Worm (Caenorhabditis elegans): ENCODE results near the gene Y39B6A.25.
A peak's percentile ranks its signal among the peaks of the same experiment; 100 is the strongest.

Y39B6A.25 gene

DNA sequence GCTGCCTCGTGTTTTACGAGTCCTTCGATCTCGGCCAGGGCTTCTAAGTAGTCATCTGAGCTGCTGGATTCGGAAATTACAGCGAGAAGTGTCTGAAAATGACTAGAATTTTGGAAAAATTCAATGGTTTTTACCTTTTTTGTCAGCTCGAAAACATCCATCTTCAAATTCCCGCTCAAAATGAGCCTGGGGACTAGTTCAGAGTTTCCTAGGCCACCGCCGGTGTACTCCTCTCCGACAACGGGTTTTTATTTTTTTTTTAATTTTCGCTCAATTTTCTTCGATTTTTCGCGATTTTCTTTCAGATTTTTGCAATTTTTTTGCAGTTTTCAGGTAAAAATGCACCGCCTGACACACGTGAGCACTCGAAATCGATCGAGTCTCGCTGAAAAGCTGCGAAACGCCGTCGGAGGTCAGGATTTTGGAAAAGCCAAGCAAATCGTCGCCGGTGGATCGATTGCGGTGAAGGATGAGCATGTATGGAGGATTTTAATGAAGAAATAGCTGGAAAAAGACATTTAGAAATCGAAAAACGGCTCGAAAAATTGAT lies 45.2 kb upstream of the Y39B6A.25 start, which contains the start of the genes mrps-35 and sws-1 (continued):
- TF ChIP-seq rpc-1 (optimal IDR thresholded peaks at IDR 0.05) (no peak), rpc-1 (tag; optimal IDR thresholded peaks at IDR 0.05) (no peak), F22D6.2 (tag; optimal IDR thresholded peaks at IDR 0.05) (peak; percentile 27), let-526 (GFP tag; IDR thresholded peaks at IDR 0.05) (0 out of 2 replicates have a peak, but pooled peaks have one; percentile 45), D2030.7 (GFP tag; IDR thresholded peaks at IDR 0.05) (peak; percentile 68), ztf-28 (GFP tag; IDR thresholded peaks at IDR 0.05) (no peak), somi-1 (GFP tag; optimal IDR thresholded peaks at IDR 0.05) (no peak), nhr-120 (GFP tag; IDR thresholded peaks at IDR 0.05) (no peak), pbrm-1 (GFP tag; IDR thresholded peaks at IDR 0.05) (peak; percentile 61; the same call in 1 of the 2 replicates), mxl-1 (tag; optimal IDR thresholded peaks at IDR 0.05) (no peak), dox-1 (GFP tag; IDR thresholded peaks at IDR 0.05) (peak; percentile 78), sptf-2 (GFP tag; optimal IDR thresholded peaks at IDR 0.05) (no peak), zim-3 (tag; optimal IDR thresholded peaks at IDR 0.05) (no peak), K12H6.12 (tag; optimal IDR thresholded peaks at IDR 0.05) (peak; percentile 89), ets-4 (GFP tag; optimal IDR thresholded peaks at IDR 0.05) (no peak), nfyb-1 (GFP tag; IDR thresholded peaks at IDR 0.05) (0 out of 2 replicates have a peak, but pooled peaks have one; percentile 54), mel-28 (tag; optimal IDR thresholded peaks at IDR 0.05; ENCODE audit: borderline replicate concordance) (no peak), lsl-1 (GFP tag; optimal IDR thresholded peaks at IDR 0.05) (peak; percentile 43), madf-10 (tag; optimal IDR thresholded peaks at IDR 0.05) (peak; percentile 37), C17E4.6 (GFP tag; IDR thresholded peaks at IDR 0.05) (no peak), chd-7 (tag; optimal IDR thresholded peaks at IDR 0.05) (no peak), hsf-1 (GFP tag; IDR thresholded peaks at IDR 0.05) (0 out of 2 replicates have a peak, but pooled peaks have one; percentile 42), Y53G8AR.9 (GFP tag; conservative IDR thresholded peaks at IDR 0.05) (no peak), unc-130 (GFP tag; optimal IDR thresholded peaks at IDR 0.05) (peak; percentile 58), athp-1 (tag; optimal IDR thresholded peaks at IDR 0.05) (peak; percentile 11), ceh-91 (GFP tag; IDR thresholded peaks at IDR 0.05) (peak; percentile 14; the same call in 1 of the 2 replicates), attf-5 (GFP tag; optimal IDR thresholded peaks at IDR 0.05) (no peak), aptf-2 (GFP tag; conservative IDR thresholded peaks at IDR 0.05) (peak; percentile 57; the same call in 1 of the 2 replicates), sea-2 (GFP tag; IDR thresholded peaks at IDR 0.05) (0 out of 2 replicates have a peak, but pooled peaks have one; percentile 16), unc-62 (GFP tag; optimal IDR thresholded peaks at IDR 0.05) (no peak), F49E8.2 (tag; optimal IDR thresholded peaks at IDR 0.05; ENCODE audit: insufficient read depth) (no peak), attf-3 (GFP tag; conservative IDR thresholded peaks at IDR 0.05) (peak; percentile 45; the same call in 1 of the 2 replicates), ztf-6 (GFP tag; IDR thresholded peaks at IDR 0.05) (no peak), T07F8.4 (tag; optimal IDR thresholded peaks at IDR 0.05) (no peak), B0035.1 (tag; optimal IDR thresholded peaks at IDR 0.05) (no peak), B0336.3 (GFP tag; IDR thresholded peaks at IDR 0.05) (no peak), ceh-40 (GFP tag; IDR thresholded peaks at IDR 0.05) (peak; percentile 61; the same call in 1 of the 2 replicates), let-607 (tag; optimal IDR thresholded peaks at IDR 0.05) (peak in 1 of 2 experiments; percentile 53), madf-8 (GFP tag; conservative IDR thresholded peaks at IDR 0.05) (0 out of 2 replicates have a peak, but pooled peaks have one; percentile 33), hlh-26 (GFP tag; conservative IDR thresholded peaks at IDR 0.05) (no peak), snpc-1.3 (tag; optimal IDR thresholded peaks at IDR 0.05; ENCODE audit: insufficient read depth) (peak; percentile 25), xnd-1 (tag; optimal IDR thresholded peaks at IDR 0.05) (no peak), hrde-1 (tag; optimal IDR thresholded peaks at IDR 0.05; ENCODE audit: borderline replicate concordance) (peak; percentile 3), efl-1 (GFP tag; optimal IDR thresholded peaks at IDR 0.05) (peak; percentile 60), tbx-9 (tag; optimal IDR thresholded peaks at IDR 0.05; ENCODE audit: borderline replicate concordance) (no peak)

Data from whole organism, young adult.